Worm (Caenorhabditis elegans) whole organism, L4 larva: ENCODE data around the gene mom-2.
A peak's percentile ranks its signal among the peaks of the same experiment; 100 is the strongest.

ENCODE experiments used
- D1046.2 ChIP-seq: fragments of 200-800 bp; sonication (Bioruptor generic); IDR thresholded peaks from 2 replicates; pipeline ENCODE4 v1.3.6; 2022; ENCODE audit warnings: missing genetic modification characterization, missing compliant biosample characterization
- nhr-25 ChIP-seq: sonication (generic microtip); optimal IDR thresholded peaks from 2 replicates; lab custom pipeline; 2017; ENCODE audit warnings: missing genetic modification characterization, mild to moderate bottlenecking, missing compliant biosample characterization, antibody characterized with exemption, moderate library complexity, borderline replicate concordance; ENCODE audit not compliant: insufficient read depth
- nhr-42 ChIP-seq: fragments of 200-800 bp; sonication (Bioruptor generic); IDR thresholded peaks from 2 replicates; pipeline ENCODE4 v1.3.6; 2022; ENCODE audit warnings: missing genetic modification characterization, missing compliant biosample characterization
- pha-4 ChIP-seq, 2 experiments: fragments of 150-350 bp in 1 of 2; fragments of 200-800 bp in 1 of 2; sonication (Bioruptor generic) in 1 of 2; IDR thresholded peaks in 1 of 2; optimal IDR thresholded peaks in 1 of 2; 2 replicates each; pipeline versions ENCODE4 v1.3.6 to Lab custom; 2014 to 2022; ENCODE audit warnings: missing genetic modification characterization in 2 of 2, missing genetic modification reagents in 2 of 2, missing biosample characterization in 1 of 2, missing compliant biosample characterization in 1 of 2
- unc-62 ChIP-seq, 3 experiments: fragments of 150-350 bp in 1 of 3; sonication (generic microtip); optimal IDR thresholded peaks in 2 of 3; peaks in 1 of 3; 1 replicate in 1 of 3; 2 replicates in 2 of 3; lab custom pipeline; 2014 to 2017; ENCODE audit warnings: missing biosample characterization in 3 of 3, missing genetic modification characterization in 3 of 3, missing genetic modification reagents in 3 of 3, missing genotype in 1 of 3

DNA sequence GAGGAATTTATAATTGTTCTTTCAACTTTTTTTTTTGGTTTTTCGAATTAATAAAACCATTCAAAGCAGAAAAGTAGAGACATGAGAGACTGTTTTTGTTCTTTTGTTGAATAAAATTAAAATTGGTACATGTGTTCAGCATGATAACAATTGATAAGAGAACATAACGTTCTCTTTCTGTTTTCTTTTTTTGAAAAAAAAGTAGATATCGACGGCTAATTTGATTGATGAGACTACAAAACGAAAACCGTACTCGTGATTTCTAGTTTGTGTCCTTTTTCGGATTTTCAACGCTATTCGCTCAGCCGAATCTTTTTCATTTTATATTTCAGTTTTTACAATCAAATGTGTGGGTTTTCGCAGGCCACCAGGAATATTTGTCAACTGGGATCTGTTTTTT is 10.4 kb upstream of the mom-2 start, which contains the start of gene C08D8.1:
- TF ChIP-seq pha-4 (GFP tag; IDR thresholded peaks at IDR 0.05; lab: Robert Waterston, UW) (no peak), pha-4 (tag; optimal IDR thresholded peaks at IDR 0.05; lab: Kevin White, UChicago) (no peak), D1046.2 (GFP tag; lab: Robert Waterston, UW) (no peak), nhr-25 (tag; lab: Kevin White, UChicago) (no peak), unc-62 (GFP tag; optimal IDR thresholded peaks at IDR 0.05 in 1 of 2; lab: Kevin White, UChicago) (peak in 1 of 2 experiments; percentile 44), unc-62 (tag; optimal IDR thresholded peaks at IDR 0.05; lab: Kevin White, UChicago) (no peak), nhr-42 (GFP tag; lab: Robert Waterston, UW) (no peak)
